Fruit fly (Drosophila melanogaster) whole organism, adult: ENCODE measurements around the gene Hsp67Ba.
A peak's percentile ranks its signal among the peaks of the same experiment; 100 is the strongest.

Experiments used
- CG11617 ChIP-seq: fragments of 200-800 bp; sonication (Bioruptor generic); optimal IDR thresholded peaks from 2 replicates; lab custom pipeline; 2017; ENCODE audit warnings: mild to moderate bottlenecking, missing biosample characterization, missing genetic modification reagents, missing genetic modification characterization
- CG12768 ChIP-seq: fragments of 200-800 bp; sonication (Bioruptor generic); optimal IDR thresholded peaks from 2 replicates; lab custom pipeline; 2017; ENCODE audit warnings: missing biosample characterization, missing genetic modification characterization, mild to moderate bottlenecking, moderate library complexity, missing genetic modification reagents
- CG14711 ChIP-seq: fragments of 200-800 bp; sonication (Bioruptor generic); optimal IDR thresholded peaks from 2 replicates; lab custom pipeline; 2018; ENCODE audit warnings: missing biosample characterization, mild to moderate bottlenecking, missing genetic modification characterization, moderate library complexity
- CG1620 ChIP-seq: fragments of 200-800 bp; sonication (Bioruptor generic); optimal IDR thresholded peaks from 2 replicates; lab custom pipeline; 2016; ENCODE audit warnings: missing biosample characterization, missing genetic modification characterization
- CG33017 ChIP-seq: fragments of 200-800 bp; sonication (Bioruptor generic); optimal IDR thresholded peaks from 2 replicates; lab custom pipeline; 2018; ENCODE audit warnings: missing biosample characterization, mild to moderate bottlenecking, missing genetic modification characterization, moderate library complexity
- CG5204 ChIP-seq: fragments of 200-800 bp; sonication (Bioruptor generic); optimal IDR thresholded peaks from 2 replicates; lab custom pipeline; 2016; ENCODE audit warnings: missing biosample characterization, missing genetic modification characterization
- CG7045 ChIP-seq: fragments of 200-800 bp; sonication (Bioruptor generic); optimal IDR thresholded peaks from 2 replicates; lab custom pipeline; 2017; ENCODE audit warnings: missing biosample characterization, mild to moderate bottlenecking, missing genetic modification characterization
- CG7101 ChIP-seq: fragments of 200-800 bp; sonication (Bioruptor generic); optimal IDR thresholded peaks from 2 replicates; lab custom pipeline; 2018; ENCODE audit warnings: missing biosample characterization, mild to moderate bottlenecking, missing genetic modification characterization, moderate library complexity
- Clk ChIP-seq: fragments of 200-800 bp; sonication (Bioruptor generic); optimal IDR thresholded peaks from 2 replicates; lab custom pipeline; 2017; ENCODE audit warnings: missing biosample characterization, missing genetic modification characterization
- Crg-1 ChIP-seq: fragments of 200-800 bp; sonication (Bioruptor generic); optimal IDR thresholded peaks from 2 replicates; lab custom pipeline; 2016; ENCODE audit warnings: missing biosample characterization, missing genetic modification characterization
- Hr96 ChIP-seq: fragments of 200-800 bp; sonication (Bioruptor generic); optimal IDR thresholded peaks from 2 replicates; lab custom pipeline; 2016; ENCODE audit warnings: missing biosample characterization, missing genetic modification characterization
- Mnt ChIP-seq: fragments of 200-800 bp; sonication (Bioruptor generic); optimal IDR thresholded peaks from 2 replicates; lab custom pipeline; 2016; ENCODE audit warnings: missing biosample characterization, mild to moderate bottlenecking, missing genetic modification characterization
- bab1 ChIP-seq: fragments of 200-800 bp; sonication (Bioruptor generic); optimal IDR thresholded peaks from 3 replicates; lab custom pipeline; 2019; ENCODE audit warnings: missing biosample characterization, mild to moderate bottlenecking, missing genetic modification characterization, moderate library complexity
- cic ChIP-seq: fragments of 200-800 bp; sonication (Bioruptor generic); optimal IDR thresholded peaks from 2 replicates; lab custom pipeline; 2017; ENCODE audit warnings: missing biosample characterization, mild to moderate bottlenecking, missing genetic modification characterization, moderate library complexity
- cnc ChIP-seq, 2 experiments: fragments of >200 bp; optimal IDR thresholded peaks; 2 replicates each; lab custom pipeline; 2017
- kay ChIP-seq: fragments of 200-800 bp; sonication (Bioruptor generic); peaks from one replicate; lab custom pipeline; 2016; ENCODE audit warnings: missing biosample characterization, missing genetic modification characterization, borderline replicate concordance
- ovo ChIP-seq: fragments of 200-800 bp; sonication (Bioruptor generic); optimal IDR thresholded peaks from 2 replicates; lab custom pipeline; 2016; ENCODE audit warnings: missing biosample characterization, missing genetic modification characterization
- pad ChIP-seq: fragments of 200-800 bp; sonication (Bioruptor generic); optimal IDR thresholded peaks from 3 replicates; lab custom pipeline; 2017; ENCODE audit warnings: missing biosample characterization, missing genetic modification characterization, mild to moderate bottlenecking, moderate library complexity, missing genetic modification reagents
- tj ChIP-seq: fragments of 200-800 bp; sonication (Bioruptor generic); optimal IDR thresholded peaks from 3 replicates; lab custom pipeline; 2017; ENCODE audit warnings: missing biosample characterization, mild to moderate bottlenecking, missing genetic modification characterization, moderate library complexity
- toe ChIP-seq: fragments of 200-800 bp; sonication (Bioruptor generic); optimal IDR thresholded peaks from 2 replicates; lab custom pipeline; 2016; ENCODE audit warnings: missing biosample characterization, missing genetic modification characterization

Hsp67Ba gene

DNA sequence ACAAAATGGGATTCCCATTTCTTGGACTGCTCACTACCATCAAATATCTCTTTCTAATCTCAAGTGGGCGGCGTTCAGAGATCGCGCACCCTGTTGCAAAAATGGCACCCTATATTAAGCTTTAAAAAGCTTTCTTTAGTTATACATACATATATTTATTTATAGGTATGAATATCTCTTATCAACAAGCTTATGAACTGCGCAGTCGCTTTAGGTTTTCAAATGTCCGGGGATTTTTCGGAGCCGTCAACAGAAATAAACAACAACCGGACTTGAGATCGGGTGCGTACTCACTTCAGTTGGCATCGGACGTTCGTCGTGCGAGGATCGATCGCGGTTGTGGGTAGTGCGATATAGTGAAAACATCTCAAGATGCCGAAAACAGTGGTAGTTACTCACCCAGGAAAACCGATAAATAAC, 30.0 kb downstream of the Hsp67Ba start, which contains the start of gene PGRP-LF:
Gene PGRP-LF (plus strand): TSS at position 296 of the 420 bp plus-strand sequence.
- TF ChIP-seq Hr96 (peak; percentile 36), CG33017 (tag; lab: Kevin White, UChicago) (peak; percentile 74), Crg-1 (GFP tag; lab: Kevin White, UChicago) (no peak), CG7045 (GFP tag; lab: Kevin White, UChicago) (no peak), cnc (optimal IDR thresholded peaks at IDR 0.05; lab: Kevin White, UChicago) (no peak), CG5204 (peak; percentile 38), cic (GFP tag; lab: Kevin White, UChicago) (peak; percentile 92), tj (GFP tag; lab: Kevin White, UChicago) (no peak), bab1 (GFP tag; lab: Kevin White, UChicago) (peak; percentile 24), CG1620 (GFP tag; lab: Kevin White, UChicago) (no peak), ovo (GFP tag; lab: Kevin White, UChicago) (no peak), pad (no peak), Clk (GFP tag; lab: Kevin White, UChicago) (peak; percentile 5), CG7101 (tag; lab: Kevin White, UChicago) (peak; percentile 54), kay (GFP tag; lab: Kevin White, UChicago) (peak; percentile 99), CG11617 (GFP tag; lab: Kevin White, UChicago) (peak; percentile 7), CG12768 (GFP tag; lab: Kevin White, UChicago) (peak; percentile 85), Mnt (GFP tag; lab: Kevin White, UChicago) (peak; percentile 60), CG14711 (no peak), toe (GFP tag; lab: Kevin White, UChicago) (peak; percentile 50)

DNA sequence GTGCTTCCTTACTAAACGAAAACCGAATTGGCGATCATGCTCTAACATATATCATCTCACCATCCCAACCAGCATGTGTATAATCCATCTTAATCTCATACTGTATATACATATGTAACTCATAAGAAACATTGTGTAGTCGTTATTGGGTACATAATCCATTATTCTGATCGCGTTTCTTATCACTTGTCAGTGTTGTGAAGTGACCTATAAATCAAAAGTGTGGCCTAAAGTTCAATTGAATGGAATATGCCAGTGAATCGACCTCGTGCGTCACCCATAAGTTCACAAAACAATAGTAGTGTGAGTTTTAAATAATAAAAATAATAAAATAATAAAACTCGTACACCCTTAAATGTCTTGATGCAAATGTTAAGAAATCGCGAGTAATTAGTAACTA, 34.2 kb downstream of the Hsp67Ba start:
- TF ChIP-seq CG7045 (GFP tag; lab: Kevin White, UChicago) = no peak
- no peak for TF ChIP-seq ovo (GFP tag; lab: Kevin White, UChicago)
- TF ChIP-seq Mnt (GFP tag; lab: Kevin White, UChicago) = no peak

DNA sequence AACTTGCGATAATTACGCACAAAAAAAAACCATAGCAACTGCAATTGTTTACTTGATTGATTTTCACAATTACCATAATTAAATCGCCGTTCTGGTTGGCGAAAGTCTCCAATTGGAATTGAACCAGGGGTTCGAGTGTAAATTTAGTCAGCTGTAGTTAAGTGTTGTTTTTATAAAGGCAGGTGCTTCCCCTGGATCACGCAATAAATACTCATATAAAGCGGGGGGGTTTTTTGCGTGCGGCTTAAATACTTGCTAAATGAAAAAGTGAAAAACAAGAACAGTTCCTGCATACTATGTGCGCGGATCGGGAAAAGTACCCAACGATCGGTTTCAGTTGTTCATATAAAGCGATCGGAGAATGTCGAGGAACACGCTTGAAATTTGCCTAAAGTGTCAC, 35.4 kb downstream of the Hsp67Ba start:
- TF ChIP-seq CG12768 (GFP tag; lab: Kevin White, UChicago) = peak; percentile 42
- no peak for TF ChIP-seq CG14711

DNA sequence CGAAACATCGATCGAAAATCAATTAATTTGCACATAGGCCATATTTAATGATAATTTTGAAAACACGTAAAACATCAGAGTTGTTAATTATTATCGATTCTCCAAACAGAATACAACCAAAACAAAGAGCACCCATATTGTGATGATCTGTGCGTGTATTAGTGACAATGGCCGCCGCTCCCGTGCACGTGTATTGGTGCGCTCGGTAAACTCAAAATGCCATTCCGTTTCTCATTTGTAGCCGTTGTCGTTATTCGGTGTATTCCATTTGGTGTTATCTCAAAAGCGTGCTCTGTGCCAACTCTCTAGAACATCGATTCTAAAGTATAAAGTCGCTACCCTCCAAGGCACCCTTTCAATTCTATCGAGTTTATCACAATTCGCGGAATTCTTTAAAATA, 38.5 kb downstream of the Hsp67Ba start:
- TF ChIP-seq cic (GFP tag; lab: Kevin White, UChicago) (peak; percentile 21), CG12768 (GFP tag; lab: Kevin White, UChicago) (peak; percentile 2), Clk (GFP tag; lab: Kevin White, UChicago) (no peak), pad (no peak)

DNA sequence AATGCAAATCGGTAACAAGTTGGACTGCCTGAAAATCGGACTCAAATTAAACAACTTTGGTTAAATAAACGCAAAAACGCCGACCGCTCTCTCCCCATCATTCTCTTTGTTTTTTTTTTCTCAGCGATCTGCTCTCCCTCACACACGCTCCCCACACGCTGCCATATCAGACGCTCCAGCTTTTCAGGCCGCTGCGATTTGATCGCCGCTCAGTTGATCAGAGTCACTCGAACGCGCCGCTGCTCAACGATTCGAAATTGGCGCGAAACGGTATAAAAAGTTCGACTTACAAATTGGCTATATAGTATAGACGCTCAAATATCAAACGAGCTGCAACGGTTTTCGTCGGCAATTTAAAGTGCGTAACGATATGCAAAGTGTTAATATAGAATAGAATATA, 39.1 kb downstream of the Hsp67Ba start:
- TF ChIP-seq CG11617 (GFP tag; lab: Kevin White, UChicago) = no peak
- TF ChIP-seq Crg-1 (GFP tag; lab: Kevin White, UChicago) = no peak
- peak; percentile 1 for TF ChIP-seq Hr96
- TF ChIP-seq CG12768 (GFP tag; lab: Kevin White, UChicago) = peak; percentile 40
- TF ChIP-seq Mnt (GFP tag; lab: Kevin White, UChicago) = peak; percentile 30

DNA sequence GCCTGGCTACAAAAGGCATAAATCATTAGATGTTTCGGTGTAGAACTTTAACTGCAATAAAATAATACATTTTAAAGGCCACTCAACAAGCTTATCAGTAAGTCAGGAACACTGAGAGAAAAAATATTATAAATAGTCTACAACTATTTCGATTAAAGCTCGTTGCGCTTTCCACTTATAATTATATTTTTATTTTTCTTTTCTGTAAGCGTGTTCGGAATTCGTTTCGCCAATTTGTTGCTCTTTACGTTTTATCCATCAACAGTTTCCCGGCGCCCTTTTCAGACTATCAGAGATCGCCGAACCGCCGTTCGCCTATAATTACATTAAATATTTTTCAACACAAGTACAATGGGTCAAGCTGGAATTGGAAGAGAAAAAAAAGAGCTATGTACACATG, 40.3 kb downstream of the Hsp67Ba start:
- no peak for TF ChIP-seq pad
- TF ChIP-seq Crg-1 (GFP tag; lab: Kevin White, UChicago) = no peak
- TF ChIP-seq CG5204 = peak; percentile 15
- peak; percentile 5 for TF ChIP-seq CG33017 (tag; lab: Kevin White, UChicago)
- peak; percentile 77 for TF ChIP-seq kay (GFP tag; lab: Kevin White, UChicago)

DNA sequence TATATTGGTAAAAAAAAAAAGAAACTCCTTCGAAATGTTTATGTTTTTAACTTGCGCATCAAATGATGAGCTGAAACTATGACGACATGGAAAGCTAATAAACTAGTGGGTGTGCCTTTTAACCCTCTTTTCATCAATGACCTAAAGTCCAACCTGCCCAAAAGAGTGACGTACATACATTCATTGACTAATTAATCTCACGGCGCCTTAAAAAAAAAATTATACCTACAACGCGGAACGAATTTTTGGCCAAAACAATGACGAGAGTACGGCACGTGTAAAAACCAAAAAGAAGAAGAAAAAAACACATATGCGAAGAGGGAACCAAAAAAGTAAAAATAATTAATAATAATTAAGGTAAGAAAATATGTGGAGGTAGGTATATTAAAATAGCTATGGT, 40.8 kb downstream of the Hsp67Ba start, which contains the start of gene PGRP-LC:
Gene PGRP-LC (plus strand): TSS at position 301 of the 400 bp plus-strand sequence.
- TF ChIP-seq Crg-1 (GFP tag; lab: Kevin White, UChicago) (no peak), cnc (optimal IDR thresholded peaks at IDR 0.05; lab: Kevin White, UChicago) (no peak), CG1620 (GFP tag; lab: Kevin White, UChicago) (no peak), Hr96 (no peak), pad (no peak), Clk (GFP tag; lab: Kevin White, UChicago) (no peak)

DNA sequence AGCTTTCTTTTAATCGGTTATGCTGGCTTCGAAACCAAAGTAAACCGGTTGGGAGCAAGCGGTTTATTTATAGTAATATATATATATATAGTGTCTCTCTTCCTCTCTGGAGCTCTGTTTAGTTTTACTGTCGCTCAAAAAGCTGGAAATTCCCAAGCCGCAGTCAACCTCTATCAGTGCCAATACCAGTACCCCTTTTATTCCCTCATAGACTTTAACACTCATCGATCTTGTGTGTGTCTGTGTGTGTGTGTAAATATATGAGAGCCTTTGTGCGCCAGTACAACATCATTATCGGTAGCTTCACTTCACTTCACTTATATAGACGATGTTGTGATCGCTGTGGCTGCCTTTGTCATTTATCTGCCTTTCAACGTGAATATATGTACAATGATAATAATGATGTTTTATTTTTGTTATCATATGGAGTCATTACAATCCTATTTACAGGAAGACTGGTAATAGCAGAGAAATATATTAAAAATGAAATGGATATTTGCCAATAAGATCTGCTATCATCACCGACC, 41.3 kb downstream of the Hsp67Ba start:
- no peak for TF ChIP-seq cnc (optimal IDR thresholded peaks at IDR 0.05; lab: Kevin White, UChicago)
- no peak for TF ChIP-seq CG12768 (GFP tag; lab: Kevin White, UChicago)
- no peak for TF ChIP-seq toe (GFP tag; lab: Kevin White, UChicago)
- no peak for TF ChIP-seq Mnt (GFP tag; lab: Kevin White, UChicago)
- TF ChIP-seq cic (GFP tag; lab: Kevin White, UChicago) = peak; percentile 51
- no peak for TF ChIP-seq bab1 (GFP tag; lab: Kevin White, UChicago)
- no peak for TF ChIP-seq Clk (GFP tag; lab: Kevin White, UChicago)
